Fruit fly (Drosophila melanogaster) whole organism, embryonic: ENCODE measurements around the gene CG16753.

Source experiments
- Atf-2 ChIP-seq: fragments of 200-800 bp; sonication (Bioruptor generic); optimal IDR thresholded peaks from 2 replicates; lab custom pipeline; 2016; ENCODE audit warnings: missing biosample characterization, missing genetic modification characterization
- Bteb2 ChIP-seq: fragments of 200-800 bp; sonication (Bioruptor generic); optimal IDR thresholded peaks from 2 replicates; lab custom pipeline; 2016; ENCODE audit warnings: missing biosample characterization, missing genetic modification characterization
- CG10274 ChIP-seq: fragments of 200-800 bp; sonication (Bioruptor generic); optimal IDR thresholded peaks from 3 replicates; lab custom pipeline; 2017; ENCODE audit warnings: missing biosample characterization, mild to moderate bottlenecking, missing genetic modification characterization
- CG10366 ChIP-seq: fragments of 200-800 bp; sonication (Bioruptor generic); IDR thresholded peaks from 2 replicates; pipeline ENCODE4 v1.3.6; 2022; ENCODE audit warnings: missing biosample characterization, missing genetic modification characterization
- CG12104 ChIP-seq: fragments of 200-800 bp; sonication (Bioruptor generic); optimal IDR thresholded peaks from 3 replicates; lab custom pipeline; 2016; ENCODE audit warnings: missing biosample characterization, missing genetic modification characterization
- CG12744 ChIP-seq: fragments of 200-800 bp; sonication (Bioruptor generic); optimal IDR thresholded peaks from 2 replicates; lab custom pipeline; 2016; ENCODE audit warnings: missing biosample characterization, missing genetic modification characterization
- CG13287 ChIP-seq: fragments of 200-800 bp; sonication (Bioruptor generic); IDR thresholded peaks from 2 replicates; pipeline ENCODE4 v1.3.6; 2022; ENCODE audit warnings: missing biosample characterization, missing genetic modification characterization; ENCODE audit not compliant: partially characterized antibody
- CG13894 ChIP-seq: fragments of 200-800 bp; sonication (Bioruptor generic); optimal IDR thresholded peaks from 3 replicates; lab custom pipeline; 2018; ENCODE audit warnings: missing biosample characterization, mild to moderate bottlenecking, missing genetic modification characterization, moderate library complexity
- CG17186 ChIP-seq: fragments of 200-800 bp; sonication (Bioruptor generic); optimal IDR thresholded peaks from 3 replicates; lab custom pipeline; 2017; ENCODE audit warnings: missing biosample characterization, missing genetic modification reagents, missing genetic modification characterization
- CG17829 ChIP-seq: fragments of 200-800 bp; optimal IDR thresholded peaks from 2 replicates; lab custom pipeline; 2019; ENCODE audit warnings: missing biosample characterization, mild to moderate bottlenecking, missing genetic modification characterization, moderate library complexity
- CG18619 ChIP-seq: fragments of 200-800 bp; sonication (Bioruptor generic); optimal IDR thresholded peaks from 3 replicates; lab custom pipeline; 2017; ENCODE audit warnings: missing biosample characterization, mild to moderate bottlenecking, missing genetic modification characterization
- CG2120 ChIP-seq: fragments of 200-800 bp; sonication (Bioruptor generic); optimal IDR thresholded peaks from 3 replicates; lab custom pipeline; 2016; ENCODE audit warnings: missing biosample characterization, missing genetic modification characterization
- CG3065 ChIP-seq: fragments of 200-800 bp; sonication (Bioruptor generic); optimal IDR thresholded peaks from 2 replicates; lab custom pipeline; 2016; ENCODE audit warnings: missing biosample characterization, missing genetic modification characterization
- CG3163 ChIP-seq: fragments of 200-800 bp; sonication (Bioruptor generic); optimal IDR thresholded peaks from 3 replicates; lab custom pipeline; 2016; ENCODE audit warnings: missing biosample characterization, missing genetic modification characterization
- CG5953 ChIP-seq: fragments of 200-800 bp; sonication (Bioruptor generic); IDR thresholded peaks from 2 replicates; pipeline ENCODE4 v1.3.6; 2022; ENCODE audit warnings: missing biosample characterization, missing genetic modification characterization
- CG7786 ChIP-seq: fragments of 200-800 bp; sonication (Bioruptor generic); optimal IDR thresholded peaks from 2 replicates; lab custom pipeline; 2016; ENCODE audit warnings: missing biosample characterization, missing genetic modification characterization
- CG7928 ChIP-seq: fragments of 200-800 bp; sonication (Bioruptor generic); optimal IDR thresholded peaks from 2 replicates; lab custom pipeline; 2017; ENCODE audit warnings: missing biosample characterization, mild to moderate bottlenecking, missing genetic modification characterization
- CG8765 ChIP-seq: fragments of 200-800 bp; sonication (Bioruptor generic); IDR thresholded peaks from 2 replicates; pipeline ENCODE4 v1.3.6; 2022; ENCODE audit warnings: missing biosample characterization, missing genetic modification characterization
- CG9817 ChIP-seq: fragments of 200-800 bp; sonication (Bioruptor generic); optimal IDR thresholded peaks from 2 replicates; lab custom pipeline; 2018; ENCODE audit warnings: missing biosample characterization, mild to moderate bottlenecking, missing genetic modification characterization, moderate library complexity
- CoRest ChIP-seq: fragments of 200-800 bp; sonication (Bioruptor generic); optimal IDR thresholded peaks from 3 replicates; lab custom pipeline; 2018; ENCODE audit warnings: missing biosample characterization, mild to moderate bottlenecking, missing genetic modification characterization, moderate library complexity
- Dad ChIP-seq: fragments of 200-800 bp; sonication (Bioruptor generic); optimal IDR thresholded peaks from 3 replicates; lab custom pipeline; 2016; ENCODE audit warnings: missing biosample characterization, missing genetic modification characterization
- Doc2 ChIP-seq: fragments of 200-800 bp; sonication (Bioruptor generic); IDR thresholded peaks from 2 replicates; pipeline ENCODE4 v1.3.6; 2022; ENCODE audit warnings: missing biosample characterization, missing genetic modification characterization
- Doc3 ChIP-seq: fragments of 200-800 bp; sonication (Bioruptor generic); IDR thresholded peaks from 3 replicates; pipeline ENCODE4 v1.3.6; 2022; ENCODE audit warnings: missing biosample characterization, missing genetic modification characterization; ENCODE audit not compliant: partially characterized antibody
- Gug ChIP-seq: fragments of 200-800 bp; sonication (Bioruptor generic); IDR thresholded peaks from 4 replicates; pipeline ENCODE4 v1.3.6; 2022; ENCODE audit warnings: missing biosample characterization, missing genetic modification characterization
- HLH3B ChIP-seq: fragments of 200-800 bp; sonication (Bioruptor generic); IDR thresholded peaks from 2 replicates; pipeline ENCODE4 v1.3.6; 2022; ENCODE audit warnings: missing biosample characterization, missing genetic modification characterization
- HLH54F ChIP-seq: fragments of 200-800 bp; sonication (Bioruptor generic); optimal IDR thresholded peaks from 3 replicates; lab custom pipeline; 2016; ENCODE audit warnings: missing biosample characterization, missing genetic modification characterization
- Lhr ChIP-seq: fragments of 200-800 bp; sonication (Bioruptor generic); optimal IDR thresholded peaks from 3 replicates; lab custom pipeline; 2017; ENCODE audit warnings: mild to moderate bottlenecking, missing biosample characterization, missing genetic modification reagents, missing genetic modification characterization
- Lpt ChIP-seq: fragments of >200 bp; optimal IDR thresholded peaks from 2 replicates; lab custom pipeline; 2018; ENCODE audit warnings: missing biosample characterization, missing genetic modification characterization
- MTF-1 ChIP-seq: fragments of 200-800 bp; sonication (Bioruptor generic); optimal IDR thresholded peaks from 2 replicates; lab custom pipeline; 2018; ENCODE audit warnings: missing biosample characterization, mild to moderate bottlenecking, missing genetic modification characterization, borderline replicate concordance
- Meics ChIP-seq: fragments of 200-800 bp; sonication (Bioruptor generic); optimal IDR thresholded peaks from 2 replicates; lab custom pipeline; 2017; ENCODE audit warnings: missing biosample characterization, mild to moderate bottlenecking, missing genetic modification characterization
- Mes4 ChIP-seq: fragments of 200-800 bp; sonication (Bioruptor generic); optimal IDR thresholded peaks from 2 replicates; lab custom pipeline; 2016; ENCODE audit warnings: missing biosample characterization, missing genetic modification characterization
- NC2α ChIP-seq: fragments of 200-800 bp; sonication (Bioruptor generic); optimal IDR thresholded peaks from 2 replicates; lab custom pipeline; 2016; ENCODE audit warnings: missing biosample characterization, missing genetic modification characterization
- Oli ChIP-seq: fragments of 200-800 bp; sonication (Bioruptor generic); optimal IDR thresholded peaks from 2 replicates; lab custom pipeline; 2018; ENCODE audit warnings: missing biosample characterization, mild to moderate bottlenecking, missing genetic modification characterization, moderate library complexity
- Scr ChIP-seq: fragments of 200-800 bp; sonication (Bioruptor generic); IDR thresholded peaks from 2 replicates; pipeline ENCODE4 v1.3.6; 2022; ENCODE audit warnings: missing biosample characterization, missing genetic modification characterization; ENCODE audit not compliant: partially characterized antibody
- Sox102F ChIP-seq: fragments of 200-800 bp; sonication (Bioruptor generic); optimal IDR thresholded peaks from 2 replicates; lab custom pipeline; 2018; ENCODE audit warnings: missing biosample characterization, mild to moderate bottlenecking, missing genetic modification characterization, moderate library complexity
- bowl ChIP-seq: fragments of 200-800 bp; sonication (Bioruptor generic); IDR thresholded peaks from 2 replicates; pipeline ENCODE4 v1.3.6; 2022; ENCODE audit warnings: missing biosample characterization, missing genetic modification characterization
- btn ChIP-seq: fragments of 200-800 bp; sonication (Bioruptor generic); optimal IDR thresholded peaks from 2 replicates; lab custom pipeline; 2016; ENCODE audit warnings: missing biosample characterization, missing genetic modification characterization
- cg ChIP-seq: fragments of 200-800 bp; sonication (Bioruptor generic); optimal IDR thresholded peaks from 3 replicates; lab custom pipeline; 2019; ENCODE audit warnings: missing biosample characterization, mild to moderate bottlenecking, missing genetic modification characterization, moderate library complexity
- crc ChIP-seq: fragments of 200-800 bp; sonication (Bioruptor generic); optimal IDR thresholded peaks from 2 replicates; lab custom pipeline; 2016; ENCODE audit warnings: missing biosample characterization, missing genetic modification characterization
- fru ChIP-seq: fragments of >200 bp; optimal IDR thresholded peaks from 2 replicates; lab custom pipeline; 2017
- fu2 ChIP-seq: fragments of 200-800 bp; sonication (Bioruptor generic); optimal IDR thresholded peaks from 2 replicates; lab custom pipeline; 2016; ENCODE audit warnings: missing biosample characterization, missing genetic modification characterization
- h ChIP-seq: fragments of >200 bp; optimal IDR thresholded peaks from 2 replicates; lab custom pipeline; 2017
- jing ChIP-seq: fragments of 200-800 bp; sonication (Bioruptor generic); optimal IDR thresholded peaks from 2 replicates; lab custom pipeline; 2018; ENCODE audit warnings: missing biosample characterization, mild to moderate bottlenecking, missing genetic modification characterization
- lab ChIP-seq: fragments of 200-800 bp; sonication (Bioruptor generic); optimal IDR thresholded peaks from 3 replicates; lab custom pipeline; 2017; ENCODE audit warnings: missing biosample characterization, missing genetic modification characterization, mild to moderate bottlenecking, moderate library complexity, missing genetic modification reagents
- lbe ChIP-seq: fragments of 200-800 bp; sonication (Bioruptor generic); optimal IDR thresholded peaks from 2 replicates; lab custom pipeline; 2016; ENCODE audit warnings: missing biosample characterization, mild to moderate bottlenecking, missing genetic modification characterization
- pan ChIP-seq, 4 experiments: fragments of >200 bp in 3 of 4; fragments of 200-800 bp in 1 of 4; sonication (Bioruptor generic) in 1 of 4; optimal IDR thresholded peaks in 3 of 4; IDR thresholded peaks in 1 of 4; 2 replicates each; pipeline versions ENCODE4 v1.3.6 to Lab custom; 2017 to 2022; ENCODE audit warnings: missing biosample characterization in 2 of 4, missing genetic modification characterization in 2 of 4, mixed read lengths in 1 of 4
- sens-2 ChIP-seq: fragments of 200-800 bp; sonication (Bioruptor generic); IDR thresholded peaks from 2 replicates; pipeline ENCODE4 v1.3.6; 2022; ENCODE audit warnings: missing biosample characterization, missing genetic modification characterization
- sim ChIP-seq: fragments of 200-800 bp; sonication (Bioruptor generic); IDR thresholded peaks from 2 replicates; pipeline ENCODE4 v1.3.6; 2022; ENCODE audit warnings: missing biosample characterization, missing genetic modification characterization
- tup ChIP-seq: fragments of 200-800 bp; sonication (Bioruptor generic); optimal IDR thresholded peaks from 2 replicates; lab custom pipeline; 2016; ENCODE audit warnings: missing biosample characterization, mild to moderate bottlenecking, missing genetic modification characterization, moderate library complexity

The CG16753 gene

dm6 chr3L:3070274-3071204 lies 15.7 kb downstream of the CG16753 start, which contains the start of the genes CG32486 and PAN3 (continued):
- TF ChIP-seq CG8765 (GFP tag; lab: Robert Waterston, UW) (no peak; the same call in 1 of the 2 replicates), Sox102F (GFP tag; lab: Kevin White, UChicago) (peak; percentile 11), CG3065 (peak; percentile 3), CG7786 (GFP tag; lab: Kevin White, UChicago) (no peak), NC2α (GFP tag; lab: Kevin White, UChicago) (no peak), sim (GFP tag; lab: Robert Waterston, UW) (no peak), CG10366 (no peak; the same call in 1 of the 2 replicates), HLH54F (GFP tag; lab: Kevin White, UChicago) (peak; percentile 10), CG12744 (peak; percentile 5), h (lab: Kevin White, UChicago) (no peak), HLH3B (peak; percentile 19; the same call in 1 of the 2 replicates), bowl (GFP tag; lab: Robert Waterston, UW) (no peak), CG18619 (GFP tag; lab: Kevin White, UChicago) (peak; percentile 22), CG7928 (GFP tag; lab: Kevin White, UChicago) (peak; percentile 94), Gug (peak; percentile 27; the same call in 1 of the 4 replicates), jing (GFP tag; lab: Kevin White, UChicago) (no peak), Bteb2 (GFP tag; lab: Kevin White, UChicago) (no peak), sens-2 (no peak), btn (GFP tag; lab: Kevin White, UChicago) (peak; percentile 22), CG3163 (peak; percentile 68), CoRest (tag; lab: Kevin White, UChicago) (peak; percentile 76), lbe (GFP tag; lab: Kevin White, UChicago) (peak; percentile 47), Lhr (GFP tag; lab: Kevin White, UChicago) (peak; percentile 94), crc (GFP tag; lab: Kevin White, UChicago) (peak; percentile 1), Scr (GFP tag; lab: Robert Waterston, UW) (peak; percentile 86), Doc3 (peak; percentile 64), tup (no peak), CG2120 (GFP tag; lab: Kevin White, UChicago) (peak; percentile 38), CG12104 (GFP tag; lab: Kevin White, UChicago) (no peak), pan (optimal IDR thresholded peaks at IDR 0.05; lab: Kevin White, UChicago) (no peak), pan (GFP tag; optimal IDR thresholded peaks at IDR 0.05 in 1 of 2, IDR thresholded peaks at IDR 0.05 in 1 of 2) (no peak), CG17186 (GFP tag; lab: Kevin White, UChicago) (peak; percentile 51), Meics (GFP tag; lab: Kevin White, UChicago) (peak; percentile 33), Atf-2 (GFP tag; lab: Kevin White, UChicago) (no peak), CG13287 (GFP tag; lab: Robert Waterston, UW) (peak; percentile 87), CG10274 (GFP tag; lab: Kevin White, UChicago) (no peak), CG9817 (tag; lab: Kevin White, UChicago) (peak; percentile 31), Doc2 (no peak), MTF-1 (GFP tag; lab: Kevin White, UChicago) (peak; percentile 77), CG17829 (peak; percentile 71), fu2 (no peak), Lpt (GFP tag; lab: Kevin White, UChicago) (no peak), fru (lab: Kevin White, UChicago) (no peak), Dad (peak; percentile 47), lab (peak; percentile 80), cg (GFP tag; lab: Kevin White, UChicago) (peak; percentile 88), CG5953 (GFP tag; lab: Robert Waterston, UW) (no peak), Oli (tag; lab: Kevin White, UChicago) (peak; percentile 9), CG13894 (tag; lab: Kevin White, UChicago) (peak; percentile 87), Mes4 (GFP tag; lab: Kevin White, UChicago) (no peak)
